Fruit fly (Drosophila melanogaster): ENCODE data around the gene robl37BC.

The robl37BC gene

DNA sequence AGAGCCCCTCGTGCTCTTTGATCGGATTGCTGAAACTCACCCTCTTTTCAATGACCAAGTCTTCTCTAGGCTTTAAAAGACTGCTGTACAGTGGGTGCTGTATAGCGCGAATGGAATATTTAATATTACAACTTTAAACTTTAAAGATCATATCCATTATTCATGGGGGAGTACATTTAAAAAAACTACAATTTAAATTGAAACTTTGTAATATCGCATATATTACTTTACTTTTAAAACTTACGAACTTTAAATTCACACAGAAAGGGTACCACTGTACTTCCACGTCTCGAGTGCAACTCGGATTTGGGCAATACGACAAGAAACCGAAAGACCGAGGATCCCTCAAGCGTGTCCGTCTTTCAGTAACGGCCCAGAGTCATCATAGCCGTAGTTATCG lies 48.2 kb downstream of the robl37BC start, which contains the start of gene Phlpp (continued):
- TF ChIP-seq CG8290 (GFP tag; optimal IDR thresholded peaks at IDR 0.05): peak; percentile 14
- no peak for TF ChIP-seq CG8290 (tag; optimal IDR thresholded peaks at IDR 0.05)
- TF ChIP-seq mam (GFP tag; optimal IDR thresholded peaks at IDR 0.05): peak; percentile 20
- TF ChIP-seq CG10979 (tag; optimal IDR thresholded peaks at IDR 0.05): peak; percentile 83
- peak; percentile 23 for TF ChIP-seq Side (GFP tag; optimal IDR thresholded peaks at IDR 0.05)
- peak; percentile 22 for TF ChIP-seq nmo (GFP tag; optimal IDR thresholded peaks at IDR 0.05)
- TF ChIP-seq Dip3 (GFP tag; optimal IDR thresholded peaks at IDR 0.05): peak; percentile 27
- TF ChIP-seq Ada2b (GFP tag; IDR thresholded peaks at IDR 0.05): peak; percentile 70
- no peak for TF ChIP-seq CG12744 (GFP tag; optimal IDR thresholded peaks at IDR 0.05)
- peak; percentile 67 for TF ChIP-seq CG17829 (tag; optimal IDR thresholded peaks at IDR 0.05)
- peak; percentile 28 for TF ChIP-seq ems (GFP tag; optimal IDR thresholded peaks at IDR 0.05)
- TF ChIP-seq CG9215 (GFP tag; IDR thresholded peaks at IDR 0.05): peak; percentile 28; the same call in 1 of the 2 replicates
- TF ChIP-seq zen2 (GFP tag; IDR thresholded peaks at IDR 0.05; ENCODE audit: partially characterized antibody): no peak
- TF ChIP-seq disco-r (GFP tag; optimal IDR thresholded peaks at IDR 0.05): no peak
- TF ChIP-seq Mad (GFP tag; optimal IDR thresholded peaks at IDR 0.05): no peak
- no peak for TF ChIP-seq CG30020 (tag; optimal IDR thresholded peaks at IDR 0.05)
- TF ChIP-seq trem (tag; optimal IDR thresholded peaks at IDR 0.05): peak; percentile 60
- no peak for TF ChIP-seq CG10431 (GFP tag; optimal IDR thresholded peaks at IDR 0.05)
- peak; percentile 45 for TF ChIP-seq Oli (tag; optimal IDR thresholded peaks at IDR 0.05)
- TF ChIP-seq CG30403 (GFP tag; optimal IDR thresholded peaks at IDR 0.05): peak; percentile 57
- no peak for TF ChIP-seq CG6654 (GFP tag; optimal IDR thresholded peaks at IDR 0.05)
- TF ChIP-seq CG17568 (GFP tag; optimal IDR thresholded peaks at IDR 0.05): no peak
- no peak for TF ChIP-seq HLH4C (GFP tag; IDR thresholded peaks at IDR 0.05; ENCODE audit: partially characterized antibody)
- no peak for TF ChIP-seq run (tag; optimal IDR thresholded peaks at IDR 0.05)
- peak; percentile 25 for TF ChIP-seq Fer1 (GFP tag; optimal IDR thresholded peaks at IDR 0.05)
- TF ChIP-seq gem (tag; optimal IDR thresholded peaks at IDR 0.05): no peak
- TF ChIP-seq Vsx1 (GFP tag; optimal IDR thresholded peaks at IDR 0.05): no peak
- TF ChIP-seq Xbp1 (GFP tag; optimal IDR thresholded peaks at IDR 0.05): peak; percentile 59
- TF ChIP-seq E2f2 (GFP tag; IDR thresholded peaks at IDR 0.05): peak; percentile 24; the same call in 1 of the 2 replicates
- TF ChIP-seq TFAM (GFP tag; optimal IDR thresholded peaks at IDR 0.05): no peak
- TF ChIP-seq bcd (GFP tag; optimal IDR thresholded peaks at IDR 0.05): peak; percentile 42
- TF ChIP-seq CG15696 (tag; optimal IDR thresholded peaks at IDR 0.05): peak; percentile 60
- no peak for TF ChIP-seq Hmr (GFP tag; optimal IDR thresholded peaks at IDR 0.05)
- no peak for TF ChIP-seq chinmo (GFP tag; IDR thresholded peaks at IDR 0.05; ENCODE audit: partially characterized antibody)
- TF ChIP-seq lilli (GFP tag; optimal IDR thresholded peaks at IDR 0.05): peak; percentile 55
- TF ChIP-seq ash1 (GFP tag; optimal IDR thresholded peaks at IDR 0.05): no peak
- TF ChIP-seq gro (GFP tag; optimal IDR thresholded peaks at IDR 0.05): no peak
- TF ChIP-seq sens-2 (GFP tag; IDR thresholded peaks at IDR 0.05): no peak
- no peak for TF ChIP-seq danr (GFP tag; IDR thresholded peaks at IDR 0.05)
- no peak for TF ChIP-seq lbe (GFP tag; optimal IDR thresholded peaks at IDR 0.05)
- no peak for TF ChIP-seq PHDP (tag; optimal IDR thresholded peaks at IDR 0.05)
- TF ChIP-seq Pdp1 (GFP tag; optimal IDR thresholded peaks at IDR 0.05): peak in 1 of 2 experiments; percentile 58
- no peak for TF ChIP-seq CG13775 (GFP tag; optimal IDR thresholded peaks at IDR 0.05)
- peak; percentile 10 for TF ChIP-seq CG2116 (GFP tag; optimal IDR thresholded peaks at IDR 0.05)
- TF ChIP-seq Hmx (GFP tag; optimal IDR thresholded peaks at IDR 0.05): no peak
- no peak for TF ChIP-seq caup (GFP tag; optimal IDR thresholded peaks at IDR 0.05; ENCODE audit: severe bottlenecking)
- no peak for TF ChIP-seq crc (GFP tag; optimal IDR thresholded peaks at IDR 0.05)
- peak; percentile 75; the same call in 1 of the 2 replicates for TF ChIP-seq ara (GFP tag; IDR thresholded peaks at IDR 0.05)
- peak; percentile 77 for TF ChIP-seq CG11504 (tag; optimal IDR thresholded peaks at IDR 0.05)
- TF ChIP-seq CG32772 (GFP tag; IDR thresholded peaks at IDR 0.05): peak; percentile 36; the same call in 1 of the 2 replicates
- no peak for TF ChIP-seq BtbVII (GFP tag; optimal IDR thresholded peaks at IDR 0.05)

All from whole organism, embryonic.